Worm (Caenorhabditis elegans) whole organism, L4 larva: Measurements from ENCODE around the gene C26E6.12.

Experiments
- aha-1 ChIP-seq: fragments of 150-350 bp; peaks from one replicate; lab custom pipeline; 2014; ENCODE audit warnings: missing biosample characterization, missing genetic modification characterization
- mdl-1 ChIP-seq, 2 experiments: fragments of 150-350 bp in 1 of 2; sonication (generic microtip) in 1 of 2; optimal IDR thresholded peaks; 2 replicates each; lab custom pipeline; 2014 to 2017; ENCODE audit warnings: missing biosample characterization in 2 of 2, missing genetic modification characterization in 2 of 2
- nhr-41 ChIP-seq: fragments of 200-800 bp; sonication (Bioruptor generic); IDR thresholded peaks from 2 replicates; pipeline ENCODE4 v1.3.6; 2022; ENCODE audit warnings: missing genetic modification reagents, missing genetic modification characterization, missing compliant biosample characterization
- set-16 ChIP-seq: fragments of 200-800 bp; sonication (Bioruptor generic); IDR thresholded peaks from 2 replicates; pipeline ENCODE4 v1.3.6; 2022; ENCODE audit warnings: missing genetic modification reagents, missing genetic modification characterization, missing compliant biosample characterization
- snpc-1.2 ChIP-seq: fragments of 200-800 bp; sonication (Bioruptor generic); IDR thresholded peaks from 2 replicates; pipeline ENCODE4 v1.3.6; 2022; ENCODE audit warnings: missing genetic modification reagents, missing genetic modification characterization, missing compliant biosample characterization
- unc-39 ChIP-seq: sonication (generic microtip); optimal IDR thresholded peaks from 2 replicates; lab custom pipeline; 2017; ENCODE audit warnings: missing biosample characterization, missing genetic modification characterization

ce11 chrIII:4962393-4962792, 30.3 kb upstream of the C26E6.12 start, which contains the start of gene vps-22:
- no peak for TF ChIP-seq set-16 (GFP tag; lab: Robert Waterston, UW)
- TF ChIP-seq nhr-41: no peak
- no peak for TF ChIP-seq snpc-1.2 (GFP tag; lab: Robert Waterston, UW)
- TF ChIP-seq aha-1 (tag; lab: Kevin White, UChicago): no peak
- TF ChIP-seq mdl-1 (tag; optimal IDR thresholded peaks at IDR 0.05; lab: Kevin White, UChicago): no peak
- TF ChIP-seq unc-39 (tag; lab: Kevin White, UChicago): no peak
